Fruit fly (Drosophila melanogaster) whole organism, adult: ENCODE results near the gene TpnC25D.

Source experiments
- CG11617 ChIP-seq: fragments of 200-800 bp; sonication (Bioruptor generic); optimal IDR thresholded peaks from 2 replicates; lab custom pipeline; 2017; ENCODE audit warnings: mild to moderate bottlenecking, missing biosample characterization, missing genetic modification reagents, missing genetic modification characterization
- Hr96 ChIP-seq: fragments of 200-800 bp; sonication (Bioruptor generic); optimal IDR thresholded peaks from 2 replicates; lab custom pipeline; 2016; ENCODE audit warnings: missing biosample characterization, missing genetic modification characterization
- cic ChIP-seq: fragments of 200-800 bp; sonication (Bioruptor generic); optimal IDR thresholded peaks from 2 replicates; lab custom pipeline; 2017; ENCODE audit warnings: missing biosample characterization, mild to moderate bottlenecking, missing genetic modification characterization, moderate library complexity
- pad ChIP-seq: fragments of 200-800 bp; sonication (Bioruptor generic); optimal IDR thresholded peaks from 3 replicates; lab custom pipeline; 2017; ENCODE audit warnings: missing biosample characterization, missing genetic modification characterization, mild to moderate bottlenecking, moderate library complexity, missing genetic modification reagents

dm6 chr2L:5214981-5215380 is 1.5 kb upstream of the TpnC25D start, which contains the start of gene CG7742:
- TF ChIP-seq CG11617 (GFP tag; lab: Kevin White, UChicago) (no peak), Hr96 (GFP tag; lab: Kevin White, UChicago) (no peak), cic (no peak), pad (GFP tag; lab: Kevin White, UChicago) (no peak)
